Comparison of ENCODE assay signal across 1 fruit fly cellular context in the genomic region with DNA sequence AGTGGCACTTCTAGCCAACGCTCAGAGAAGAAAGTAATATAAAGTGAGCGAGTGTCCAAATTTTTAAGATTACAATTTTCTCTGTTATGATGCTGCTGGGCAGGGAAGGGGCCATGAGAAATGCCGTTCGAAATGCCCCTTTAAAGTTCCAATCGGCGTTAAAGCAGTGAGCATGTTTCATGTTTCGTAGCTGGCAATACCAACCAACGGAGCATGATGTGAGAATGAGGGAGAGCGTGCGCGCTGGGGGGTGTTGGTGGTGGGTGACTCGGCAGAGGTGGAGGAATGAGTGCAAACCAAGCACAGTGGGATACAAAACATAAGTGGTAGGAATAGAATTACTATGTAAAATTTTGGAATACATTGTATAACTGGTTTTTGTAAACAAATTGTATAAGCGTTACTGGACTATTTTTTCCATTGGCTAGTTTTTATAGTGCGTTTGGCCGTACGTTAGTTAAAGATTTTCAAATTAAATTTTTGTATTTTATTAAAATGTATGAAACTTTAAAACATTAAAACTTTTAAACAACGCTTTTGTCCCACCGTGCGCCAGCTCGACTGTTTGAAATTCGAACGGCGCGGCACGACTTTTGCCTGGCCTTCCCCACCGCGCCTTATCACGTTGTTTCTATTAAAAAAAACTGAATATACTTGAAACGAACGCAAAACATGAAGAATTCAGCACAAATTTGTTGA.
TF ChIP-seq lines count a peak whose summit lies in the region.

No protein-coding gene starts in this region.

TF ChIP-seq in whole organism, embryonic, 481 proteins besides CTCF, POLR2A, EP300 and RAD21 (continued from another document and continues in another):
- peak; percentile 100 for TF ChIP-seq CG13775 (GFP tag; optimal IDR thresholded peaks at IDR 0.05; lab: Kevin White, UChicago)
- peak; percentile 99 for TF ChIP-seq CG3407 (GFP tag; optimal IDR thresholded peaks at IDR 0.05; lab: Kevin White, UChicago)
- TF ChIP-seq CG6175 (GFP tag; IDR thresholded peaks at IDR 0.05; lab: Robert Waterston, UW): peak; percentile 99
- peak; percentile 99 for TF ChIP-seq schlank (tag; optimal IDR thresholded peaks at IDR 0.05; lab: Kevin White, UChicago)
- TF ChIP-seq odd (GFP tag; optimal IDR thresholded peaks at IDR 0.05; lab: Kevin White, UChicago): peak; percentile 100
- TF ChIP-seq Fer2 (tag; optimal IDR thresholded peaks at IDR 0.05; lab: Kevin White, UChicago): peak; percentile 100
- peak; percentile 99 for TF ChIP-seq CG7357 (GFP tag; IDR thresholded peaks at IDR 0.05; lab: Robert Waterston, UW)
- TF ChIP-seq ttk (GFP tag; IDR thresholded peaks at IDR 0.05; lab: Robert Waterston, UW): peak; percentile 99
- TF ChIP-seq Ravus (GFP tag; IDR thresholded peaks at IDR 0.05; lab: Robert Waterston, UW): peak; percentile 99
- TF ChIP-seq zen2 (GFP tag; IDR thresholded peaks at IDR 0.05; lab: Robert Waterston, UW; ENCODE audit: partially characterized antibody): no peak
- peak; percentile 83 for TF ChIP-seq pfk (GFP tag; optimal IDR thresholded peaks at IDR 0.05; lab: Kevin White, UChicago)
- TF ChIP-seq maf-S (GFP tag; optimal IDR thresholded peaks at IDR 0.05; lab: Kevin White, UChicago): peak; percentile 99
- TF ChIP-seq HmgZ (tag; optimal IDR thresholded peaks at IDR 0.05; lab: Kevin White, UChicago): peak; percentile 100
- peak; percentile 100 for TF ChIP-seq CG3281 (GFP tag; optimal IDR thresholded peaks at IDR 0.05; lab: Kevin White, UChicago)
- TF ChIP-seq CG4282 (GFP tag; optimal IDR thresholded peaks at IDR 0.05; lab: Kevin White, UChicago): peak; percentile 97
- peak; percentile 96 for TF ChIP-seq grn (GFP tag; optimal IDR thresholded peaks at IDR 0.05; lab: Kevin White, UChicago)
- peak; percentile 98 for TF ChIP-seq Antp (GFP tag; optimal IDR thresholded peaks at IDR 0.05; lab: Kevin White, UChicago)
- TF ChIP-seq trem (tag; optimal IDR thresholded peaks at IDR 0.05; lab: Kevin White, UChicago): peak; percentile 98
- peak; percentile 98 for TF ChIP-seq CG9876 (GFP tag; optimal IDR thresholded peaks at IDR 0.05; lab: Kevin White, UChicago)
- peak; percentile 100 for TF ChIP-seq sug (tag; optimal IDR thresholded peaks at IDR 0.05; lab: Kevin White, UChicago)
- TF ChIP-seq chm (GFP tag; IDR thresholded peaks at IDR 0.05; lab: Robert Waterston, UW): peak; percentile 98
- no peak; the same call in 2 of the 3 replicates for TF ChIP-seq Opbp (GFP tag; IDR thresholded peaks at IDR 0.05; lab: Robert Waterston, UW; ENCODE audit: partially characterized antibody)
- peak; percentile 94 for TF ChIP-seq fd102C (GFP tag; optimal IDR thresholded peaks at IDR 0.05; lab: Kevin White, UChicago)
- no peak for TF ChIP-seq pita (GFP tag; optimal IDR thresholded peaks at IDR 0.05; lab: Kevin White, UChicago)
- TF ChIP-seq CG6854 (GFP tag; optimal IDR thresholded peaks at IDR 0.05; lab: Kevin White, UChicago): peak; percentile 100
- TF ChIP-seq Mrtf (GFP tag; IDR thresholded peaks at IDR 0.05; lab: Robert Waterston, UW): peak; percentile 99
- TF ChIP-seq mld (GFP tag; IDR thresholded peaks at IDR 0.05; lab: Robert Waterston, UW; ENCODE audit: partially characterized antibody): peak; percentile 37; the same call in 1 of the 3 replicates
- no peak for TF ChIP-seq prd (optimal IDR thresholded peaks at IDR 0.05; lab: Kevin White, UChicago)
- TF ChIP-seq prd (GFP tag; IDR thresholded peaks at IDR 0.05; lab: Robert Waterston, UW): peak; percentile 100
- peak; percentile 99 for TF ChIP-seq Atf-2 (GFP tag; optimal IDR thresholded peaks at IDR 0.05; lab: Kevin White, UChicago)
- peak; percentile 99 for TF ChIP-seq CG14441 (GFP tag; IDR thresholded peaks at IDR 0.05; lab: Robert Waterston, UW)
- TF ChIP-seq bab2 (GFP tag; optimal IDR thresholded peaks at IDR 0.05; lab: Kevin White, UChicago): peak; percentile 99
- TF ChIP-seq CG10462 (GFP tag; optimal IDR thresholded peaks at IDR 0.05; lab: Kevin White, UChicago): peak; percentile 99
- TF ChIP-seq Spps (tag; optimal IDR thresholded peaks at IDR 0.05; lab: Kevin White, UChicago): peak; percentile 99
- peak; percentile 100 for TF ChIP-seq tgo (GFP tag; IDR thresholded peaks at IDR 0.05; lab: Robert Waterston, UW)
- TF ChIP-seq lbe (GFP tag; optimal IDR thresholded peaks at IDR 0.05; lab: Kevin White, UChicago): peak; percentile 98
- TF ChIP-seq Scr (GFP tag; IDR thresholded peaks at IDR 0.05; lab: Robert Waterston, UW; ENCODE audit: partially characterized antibody): peak; percentile 42; the same call in 1 of the 2 replicates
- TF ChIP-seq Ptx1 (GFP tag; IDR thresholded peaks at IDR 0.05; lab: Robert Waterston, UW): peak; percentile 100
- TF ChIP-seq CG9215 (GFP tag; IDR thresholded peaks at IDR 0.05; lab: Robert Waterston, UW): peak; percentile 99
- TF ChIP-seq Sin3A (optimal IDR thresholded peaks at IDR 0.05; lab: Kevin White, UChicago): no peak
- peak; percentile 99 for TF ChIP-seq D19B (GFP tag; optimal IDR thresholded peaks at IDR 0.05; lab: Kevin White, UChicago)
- peak; percentile 100 for TF ChIP-seq cwo (GFP tag; optimal IDR thresholded peaks at IDR 0.05; lab: Kevin White, UChicago)
- TF ChIP-seq NK7.1 (GFP tag; optimal IDR thresholded peaks at IDR 0.05; lab: Kevin White, UChicago): peak; percentile 99
- TF ChIP-seq gce (GFP tag; IDR thresholded peaks at IDR 0.05; lab: Robert Waterston, UW): peak; percentile 99
- peak; percentile 94 for TF ChIP-seq CG1603 (tag; optimal IDR thresholded peaks at IDR 0.05; lab: Kevin White, UChicago)
- peak; percentile 100 for TF ChIP-seq slou (GFP tag; optimal IDR thresholded peaks at IDR 0.05; lab: Kevin White, UChicago)
- peak; percentile 100 for TF ChIP-seq Oli (tag; optimal IDR thresholded peaks at IDR 0.05; lab: Kevin White, UChicago)
- TF ChIP-seq CG6654 (GFP tag; optimal IDR thresholded peaks at IDR 0.05; lab: Kevin White, UChicago): peak; percentile 96
- peak; percentile 99 for TF ChIP-seq otp (GFP tag; IDR thresholded peaks at IDR 0.05; lab: Robert Waterston, UW)
- TF ChIP-seq CG10543 (GFP tag; optimal IDR thresholded peaks at IDR 0.05; lab: Kevin White, UChicago): peak; percentile 100
- TF ChIP-seq CG7987 (GFP tag; optimal IDR thresholded peaks at IDR 0.05; lab: Kevin White, UChicago): peak; percentile 98
- TF ChIP-seq sens (GFP tag; lab: Kevin White, UChicago): peak; percentile 100
- peak; percentile 98 for TF ChIP-seq CG1792 (GFP tag; optimal IDR thresholded peaks at IDR 0.05; lab: Kevin White, UChicago)
- TF ChIP-seq nom (GFP tag; optimal IDR thresholded peaks at IDR 0.05; lab: Kevin White, UChicago): peak; percentile 99
- TF ChIP-seq Oaz (GFP tag; IDR thresholded peaks at IDR 0.05; lab: Robert Waterston, UW): peak; percentile 99
- peak; percentile 98 for TF ChIP-seq gcm2 (GFP tag; optimal IDR thresholded peaks at IDR 0.05; lab: Kevin White, UChicago)
- peak; percentile 100 for TF ChIP-seq CG10979 (tag; optimal IDR thresholded peaks at IDR 0.05; lab: Kevin White, UChicago)
- TF ChIP-seq Med (GFP tag; lab: Kevin White, UChicago): peak; percentile 100
- TF ChIP-seq Lhr (GFP tag; optimal IDR thresholded peaks at IDR 0.05; lab: Kevin White, UChicago): peak; percentile 99
- peak; percentile 100 for TF ChIP-seq row (GFP tag; IDR thresholded peaks at IDR 0.05; lab: Robert Waterston, UW)
- peak; percentile 100 for TF ChIP-seq rib (GFP tag; IDR thresholded peaks at IDR 0.05; lab: Robert Waterston, UW)
- TF ChIP-seq Ada2b (GFP tag; IDR thresholded peaks at IDR 0.05; lab: Robert Waterston, UW): peak; percentile 99
- TF ChIP-seq B-H1 (GFP tag; IDR thresholded peaks at IDR 0.05; lab: Robert Waterston, UW): peak; percentile 99
- peak; percentile 99 for TF ChIP-seq CrebB (tag; optimal IDR thresholded peaks at IDR 0.05; lab: Kevin White, UChicago)
- peak; percentile 96 for TF ChIP-seq sr (GFP tag; IDR thresholded peaks at IDR 0.05; lab: Robert Waterston, UW)
- peak; percentile 72 for TF ChIP-seq stwl (tag; optimal IDR thresholded peaks at IDR 0.05; lab: Kevin White, UChicago)
- peak; percentile 100 for TF ChIP-seq gsb (GFP tag; IDR thresholded peaks at IDR 0.05; lab: Robert Waterston, UW)
- peak; percentile 99 for TF ChIP-seq pum (GFP tag; optimal IDR thresholded peaks at IDR 0.05; lab: Kevin White, UChicago)
- TF ChIP-seq Myb (GFP tag; optimal IDR thresholded peaks at IDR 0.05; lab: Kevin White, UChicago): peak; percentile 93
- peak; percentile 98 for TF ChIP-seq MTF-1 (GFP tag; optimal IDR thresholded peaks at IDR 0.05; lab: Kevin White, UChicago; ENCODE audit: borderline replicate concordance)
- peak; percentile 100 for TF ChIP-seq oc (tag; optimal IDR thresholded peaks at IDR 0.05; lab: Kevin White, UChicago)
- TF ChIP-seq CG12744 (GFP tag; optimal IDR thresholded peaks at IDR 0.05; lab: Kevin White, UChicago): peak; percentile 99
- TF ChIP-seq CG10565 (GFP tag; optimal IDR thresholded peaks at IDR 0.05; lab: Kevin White, UChicago): peak; percentile 97
- TF ChIP-seq ham (GFP tag; IDR thresholded peaks at IDR 0.05; lab: Robert Waterston, UW): peak; percentile 99
- peak; percentile 95 for TF ChIP-seq ash1 (GFP tag; optimal IDR thresholded peaks at IDR 0.05; lab: Kevin White, UChicago)
- no peak for TF ChIP-seq HLH4C (GFP tag; IDR thresholded peaks at IDR 0.05; lab: Robert Waterston, UW; ENCODE audit: partially characterized antibody)
- peak; percentile 69 to 91 for TF ChIP-seq insv (GFP tag; optimal IDR thresholded peaks at IDR 0.05; lab: Kevin White, UChicago)
- TF ChIP-seq peb (GFP tag; IDR thresholded peaks at IDR 0.05; lab: Robert Waterston, UW): peak; percentile 99
- TF ChIP-seq ERR (GFP tag; optimal IDR thresholded peaks at IDR 0.05; lab: Kevin White, UChicago): peak; percentile 98
- peak; percentile 100 for TF ChIP-seq CG10209 (GFP tag; optimal IDR thresholded peaks at IDR 0.05; lab: Kevin White, UChicago)
- peak; percentile 99 for TF ChIP-seq CG11247 (GFP tag; IDR thresholded peaks at IDR 0.05; lab: Robert Waterston, UW)
- peak; percentile 100 for TF ChIP-seq unpg (GFP tag; optimal IDR thresholded peaks at IDR 0.05; lab: Kevin White, UChicago)
- no peak for TF ChIP-seq sc (optimal IDR thresholded peaks at IDR 0.05; lab: Kevin White, UChicago)
- TF ChIP-seq sc (GFP tag; optimal IDR thresholded peaks at IDR 0.05; lab: Kevin White, UChicago): peak; percentile 100
- TF ChIP-seq CG2875 (GFP tag; optimal IDR thresholded peaks at IDR 0.05; lab: Kevin White, UChicago): peak; percentile 100
- TF ChIP-seq CG30431 (GFP tag; optimal IDR thresholded peaks at IDR 0.05; lab: Kevin White, UChicago): peak; percentile 100
- peak; percentile 94 for TF ChIP-seq z (GFP tag; IDR thresholded peaks at IDR 0.05; lab: Robert Waterston, UW)
- TF ChIP-seq lab (GFP tag; optimal IDR thresholded peaks at IDR 0.05; lab: Kevin White, UChicago): peak; percentile 100
- TF ChIP-seq Ssrp (tag; optimal IDR thresholded peaks at IDR 0.05; lab: Kevin White, UChicago): peak; percentile 100
- TF ChIP-seq CG15011 (GFP tag; optimal IDR thresholded peaks at IDR 0.05; lab: Kevin White, UChicago): peak; percentile 100
- peak; percentile 100 for TF ChIP-seq fd3F (GFP tag; optimal IDR thresholded peaks at IDR 0.05; lab: Kevin White, UChicago)
- TF ChIP-seq emc (GFP tag; optimal IDR thresholded peaks at IDR 0.05; lab: Kevin White, UChicago): peak; percentile 99
- peak; percentile 99 for TF ChIP-seq jumu (GFP tag; optimal IDR thresholded peaks at IDR 0.05; lab: Kevin White, UChicago)
- TF ChIP-seq CG8924 (tag; optimal IDR thresholded peaks at IDR 0.05; lab: Kevin White, UChicago): peak; percentile 100
- peak; percentile 100 for TF ChIP-seq pho (GFP tag; optimal IDR thresholded peaks at IDR 0.05; lab: Kevin White, UChicago)
- TF ChIP-seq org-1 (GFP tag; optimal IDR thresholded peaks at IDR 0.05; lab: Kevin White, UChicago): peak; percentile 100
- peak; percentile 100 for TF ChIP-seq E2f1 (GFP tag; IDR thresholded peaks at IDR 0.05; lab: Robert Waterston, UW)
- TF ChIP-seq eve (GFP tag; optimal IDR thresholded peaks at IDR 0.05; lab: Kevin White, UChicago): peak; percentile 35 to 100
- peak; percentile 94 for TF ChIP-seq wek (GFP tag; optimal IDR thresholded peaks at IDR 0.05; lab: Kevin White, UChicago)
- TF ChIP-seq pnt (GFP tag; optimal IDR thresholded peaks at IDR 0.05; lab: Kevin White, UChicago): peak; percentile 98
- peak; percentile 99 for TF ChIP-seq CG16779 (GFP tag; IDR thresholded peaks at IDR 0.05; lab: Robert Waterston, UW)
- TF ChIP-seq bcd (GFP tag; optimal IDR thresholded peaks at IDR 0.05; lab: Kevin White, UChicago): peak; percentile 100
- TF ChIP-seq CG2199 (GFP tag; IDR thresholded peaks at IDR 0.05; lab: Robert Waterston, UW): peak; percentile 96
- peak; percentile 98 for TF ChIP-seq Jarid2 (GFP tag; optimal IDR thresholded peaks at IDR 0.05; lab: Kevin White, UChicago)
- TF ChIP-seq jing (GFP tag; optimal IDR thresholded peaks at IDR 0.05; lab: Kevin White, UChicago): peak; percentile 99
- peak; percentile 100 for TF ChIP-seq YL-1 (GFP tag; optimal IDR thresholded peaks at IDR 0.05; lab: Kevin White, UChicago)
- TF ChIP-seq Deaf1 (tag; optimal IDR thresholded peaks at IDR 0.05; lab: Kevin White, UChicago): peak; percentile 94
- 0 out of 3 replicates have a peak, but pooled peaks have one; percentile 51 for TF ChIP-seq vnd (GFP tag; IDR thresholded peaks at IDR 0.05; lab: Robert Waterston, UW; ENCODE audit: partially characterized antibody)
- TF ChIP-seq CG12104 (GFP tag; optimal IDR thresholded peaks at IDR 0.05; lab: Kevin White, UChicago): peak; percentile 100
- peak; percentile 99 for TF ChIP-seq onecut (GFP tag; IDR thresholded peaks at IDR 0.05; lab: Robert Waterston, UW)
- TF ChIP-seq sna (GFP tag; IDR thresholded peaks at IDR 0.05; lab: Robert Waterston, UW; ENCODE audit: partially characterized antibody): peak; percentile 49; the same call in 1 of the 2 replicates
- TF ChIP-seq her (GFP tag; optimal IDR thresholded peaks at IDR 0.05; lab: Kevin White, UChicago): peak; percentile 96
- peak; percentile 99 for TF ChIP-seq Bteb2 (GFP tag; optimal IDR thresholded peaks at IDR 0.05; lab: Kevin White, UChicago)
- peak; percentile 99 for TF ChIP-seq CG1602 (GFP tag; optimal IDR thresholded peaks at IDR 0.05; lab: Kevin White, UChicago)
- peak; percentile 99 for TF ChIP-seq vfl (GFP tag; optimal IDR thresholded peaks at IDR 0.05; lab: Kevin White, UChicago)
- TF ChIP-seq C15 (GFP tag; IDR thresholded peaks at IDR 0.05; lab: Robert Waterston, UW): peak; percentile 99
- TF ChIP-seq HLH3B (GFP tag; IDR thresholded peaks at IDR 0.05; lab: Robert Waterston, UW): peak; percentile 99
- TF ChIP-seq Hmr (GFP tag; optimal IDR thresholded peaks at IDR 0.05; lab: Kevin White, UChicago): peak; percentile 100
- TF ChIP-seq danr (GFP tag; IDR thresholded peaks at IDR 0.05; lab: Robert Waterston, UW): peak; percentile 100
- TF ChIP-seq croc (GFP tag; conservative IDR thresholded peaks at IDR 0.05; lab: Robert Waterston, UW): peak; percentile 99
- TF ChIP-seq ase (GFP tag; IDR thresholded peaks at IDR 0.05; lab: Robert Waterston, UW): peak; percentile 99
